Fruit fly (Drosophila melanogaster): Measurements from ENCODE around the gene CG15020.

The CG15020 gene

DNA sequence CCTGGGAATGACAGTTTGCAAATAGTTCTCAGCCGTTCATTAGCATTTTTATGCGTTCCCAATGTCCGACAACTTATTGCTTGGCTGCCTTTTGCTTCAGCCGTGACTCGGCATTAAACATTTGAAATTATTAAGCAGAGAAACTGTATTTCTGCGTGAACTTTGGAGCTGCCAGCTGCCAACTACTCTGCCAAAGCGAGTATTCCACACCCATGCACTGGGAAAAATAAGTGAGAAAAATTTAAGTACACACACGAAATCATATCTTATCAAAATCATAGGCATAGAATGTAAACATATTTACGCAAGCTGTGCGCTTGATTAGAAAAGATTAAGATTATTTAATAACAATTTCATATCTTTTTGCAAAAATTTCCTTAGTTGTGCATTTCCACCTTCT lies 8.5 kb upstream of the CG15020 start (continued):
- TF ChIP-seq C15 (GFP tag; IDR thresholded peaks at IDR 0.05) (0 out of 3 replicates have a peak, but pooled peaks have one; percentile 39), pb (GFP tag; optimal IDR thresholded peaks at IDR 0.05) (no peak), pan (optimal IDR thresholded peaks at IDR 0.05) (no peak), pan (GFP tag; optimal IDR thresholded peaks at IDR 0.05 in 1 of 2, IDR thresholded peaks at IDR 0.05 in 1 of 2) (peak in 1 of 2 experiments; percentile 84), Taf1 (GFP tag; IDR thresholded peaks at IDR 0.05) (peak; percentile 49; the same call in 1 of the 2 replicates), CG14860 (GFP tag; IDR thresholded peaks at IDR 0.05; ENCODE audit: partially characterized antibody) (no peak), CG15696 (tag; optimal IDR thresholded peaks at IDR 0.05) (no peak), HLH54F (GFP tag; optimal IDR thresholded peaks at IDR 0.05) (peak; percentile 23), tup (GFP tag; optimal IDR thresholded peaks at IDR 0.05) (no peak), eve (GFP tag; optimal IDR thresholded peaks at IDR 0.05) (peak in 1 of 2 experiments; percentile 26), BEAF-32 (GFP tag; optimal IDR thresholded peaks at IDR 0.05) (no peak), ems (GFP tag; optimal IDR thresholded peaks at IDR 0.05) (peak; percentile 37), zen (tag; optimal IDR thresholded peaks at IDR 0.05) (no peak), lola (GFP tag; optimal IDR thresholded peaks at IDR 0.05) (no peak), stc (GFP tag; IDR thresholded peaks at IDR 0.05) (0 out of 2 replicates have a peak, but pooled peaks have one; percentile 12), fd64A (GFP tag; optimal IDR thresholded peaks at IDR 0.05) (no peak), chif (GFP tag; optimal IDR thresholded peaks at IDR 0.05) (no peak), fd102C (GFP tag; optimal IDR thresholded peaks at IDR 0.05) (no peak), Lhr (GFP tag; optimal IDR thresholded peaks at IDR 0.05) (no peak), CG3726 (GFP tag; IDR thresholded peaks at IDR 0.05) (no peak), gcm (GFP tag; optimal IDR thresholded peaks at IDR 0.05) (no peak), CG9215 (GFP tag; IDR thresholded peaks at IDR 0.05) (peak; percentile 39; the same call in 1 of the 2 replicates), CG18619 (GFP tag; optimal IDR thresholded peaks at IDR 0.05) (peak; percentile 19), PHDP (tag; optimal IDR thresholded peaks at IDR 0.05) (peak; percentile 5), CG2116 (GFP tag; optimal IDR thresholded peaks at IDR 0.05) (no peak), tio (GFP tag; optimal IDR thresholded peaks at IDR 0.05) (peak; percentile 43), disco-r (GFP tag; optimal IDR thresholded peaks at IDR 0.05) (peak; percentile 21), gro (GFP tag; optimal IDR thresholded peaks at IDR 0.05) (peak; percentile 59), tgo (GFP tag; IDR thresholded peaks at IDR 0.05) (peak; percentile 75; the same call in 2 of the 3 replicates), nerfin-2 (GFP tag; IDR thresholded peaks at IDR 0.05; ENCODE audit: partially characterized antibody) (no peak), CG31224 (GFP tag; IDR thresholded peaks at IDR 0.05) (peak; percentile 49; the same call in 1 of the 2 replicates), Deaf1 (tag; optimal IDR thresholded peaks at IDR 0.05) (no peak), Bdp1 (GFP tag; optimal IDR thresholded peaks at IDR 0.05) (peak; percentile 3), ftz-f1 (GFP tag; optimal IDR thresholded peaks at IDR 0.05) (no peak), Max (GFP tag; optimal IDR thresholded peaks at IDR 0.05) (no peak), lmd (GFP tag; IDR thresholded peaks at IDR 0.05) (peak; percentile 58; the same call in 1 of the 2 replicates), CG11723 (GFP tag; optimal IDR thresholded peaks at IDR 0.05) (no peak), CG5953 (GFP tag; IDR thresholded peaks at IDR 0.05) (peak; percentile 70; the same call in 1 of the 2 replicates), Mrtf (GFP tag; IDR thresholded peaks at IDR 0.05) (peak; percentile 69; the same call in 2 of the 3 replicates), z (GFP tag; IDR thresholded peaks at IDR 0.05) (no peak), CG14441 (GFP tag; IDR thresholded peaks at IDR 0.05) (peak; percentile 74), CG3838 (GFP tag; optimal IDR thresholded peaks at IDR 0.05) (no peak), amos (GFP tag; IDR thresholded peaks at IDR 0.05; ENCODE audit: partially characterized antibody) (no peak), otp (GFP tag; IDR thresholded peaks at IDR 0.05) (peak; percentile 72; the same call in 2 of the 3 replicates), Atf-2 (GFP tag; optimal IDR thresholded peaks at IDR 0.05) (peak; percentile 24), prd (optimal IDR thresholded peaks at IDR 0.05) (no peak), prd (GFP tag; IDR thresholded peaks at IDR 0.05) (peak; percentile 65), CG9727 (GFP tag; optimal IDR thresholded peaks at IDR 0.05) (peak; percentile 27), CG12071 (GFP tag; optimal IDR thresholded peaks at IDR 0.05) (no peak), Gsc (GFP tag; IDR thresholded peaks at IDR 0.05) (0 out of 2 replicates have a peak, but pooled peaks have one; percentile 6), Aef1 (GFP tag; IDR thresholded peaks at IDR 0.05) (peak; percentile 72)

All from whole organism, embryonic.